Worm (Caenorhabditis elegans) whole organism, L3 larva: ENCODE measurements around the gene cdk-12.

Experiments
- aly-2 ChIP-seq: fragments of 150-350 bp; optimal IDR thresholded peaks from 2 replicates; lab custom pipeline; 2014; ENCODE audit warnings: missing biosample characterization, missing genetic modification characterization
- ama-1 ChIP-seq: fragments of 150-350 bp; optimal IDR thresholded peaks from 2 replicates; lab custom pipeline; 2018
- ceh-16 ChIP-seq: sonication (generic microtip); optimal IDR thresholded peaks from 2 replicates; lab custom pipeline; 2017; ENCODE audit warnings: missing biosample characterization, missing genetic modification characterization
- ceh-28 ChIP-seq: fragments of 150-350 bp; optimal IDR thresholded peaks from 2 replicates; lab custom pipeline; 2014; ENCODE audit warnings: missing biosample characterization, missing genetic modification reagents, missing genetic modification characterization
- ceh-82 ChIP-seq: fragments of 150-350 bp; optimal IDR thresholded peaks from 2 replicates; lab custom pipeline; 2014; ENCODE audit warnings: missing biosample characterization, missing genetic modification characterization
- ceh-9 ChIP-seq: sonication (generic microtip); optimal IDR thresholded peaks from 2 replicates; lab custom pipeline; 2018; ENCODE audit warnings: missing biosample characterization, missing genetic modification characterization
- daf-12 ChIP-seq: fragments of 150-350 bp; optimal IDR thresholded peaks from 2 replicates; lab custom pipeline; 2014; ENCODE audit warnings: missing biosample characterization, missing genetic modification reagents, missing genetic modification characterization
- egl-27 ChIP-seq: sonication (generic microtip); optimal IDR thresholded peaks from 4 replicates; lab custom pipeline; 2017; ENCODE audit warnings: missing biosample characterization, missing genetic modification reagents, missing genetic modification characterization
- elt-1 ChIP-seq: fragments of 150-350 bp; optimal IDR thresholded peaks from 2 replicates; lab custom pipeline; 2014; ENCODE audit warnings: missing biosample characterization, missing genetic modification characterization
- elt-2 ChIP-seq: sonication (generic microtip); optimal IDR thresholded peaks from 2 replicates; lab custom pipeline; 2016; ENCODE audit warnings: missing genetic modification reagents, mild to moderate bottlenecking, missing genetic modification characterization, missing compliant biosample characterization
- fkh-2 ChIP-seq: fragments of 150-350 bp; optimal IDR thresholded peaks from 2 replicates; lab custom pipeline; 2014; ENCODE audit warnings: missing biosample characterization, missing genetic modification reagents, missing genetic modification characterization
- hmg-11 ChIP-seq: sonication (generic microtip); optimal IDR thresholded peaks from 2 replicates; lab custom pipeline; 2016; ENCODE audit warnings: missing genetic modification characterization, missing compliant biosample characterization
- lin-15B ChIP-seq: fragments of 150-350 bp; optimal IDR thresholded peaks from 2 replicates; lab custom pipeline; 2014; ENCODE audit warnings: missing biosample characterization, missing genetic modification characterization
- lin-39 ChIP-seq: fragments of 150-350 bp; optimal IDR thresholded peaks from 2 replicates; lab custom pipeline; 2018; ENCODE audit warnings: missing biosample characterization, missing genetic modification reagents, missing genetic modification characterization
- lsy-12 ChIP-seq: sonication (generic microtip); optimal IDR thresholded peaks from 2 replicates; lab custom pipeline; 2016; ENCODE audit warnings: mild to moderate bottlenecking, missing genetic modification characterization, missing compliant biosample characterization
- mml-1 ChIP-seq: fragments of 150-350 bp; sonication (generic microtip); optimal IDR thresholded peaks from 3 replicates; lab custom pipeline; 2014; ENCODE audit warnings: missing biosample characterization, missing genetic modification characterization
- nfya-1 ChIP-seq: sonication (generic microtip); optimal IDR thresholded peaks from 2 replicates; lab custom pipeline; 2017; ENCODE audit warnings: missing genetic modification characterization, mild to moderate bottlenecking, missing compliant biosample characterization, antibody characterized with exemption, moderate library complexity; ENCODE audit not compliant: insufficient read depth
- nhr-11 ChIP-seq: fragments of 150-350 bp; optimal IDR thresholded peaks from 2 replicates; lab custom pipeline; 2014; ENCODE audit warnings: missing biosample characterization, missing genetic modification characterization
- nhr-23 ChIP-seq: fragments of 150-350 bp; optimal IDR thresholded peaks from 2 replicates; lab custom pipeline; 2014; ENCODE audit warnings: missing biosample characterization, missing genetic modification reagents, missing genetic modification characterization
- nhr-237 ChIP-seq: fragments of 150-350 bp; optimal IDR thresholded peaks from 2 replicates; lab custom pipeline; 2014; ENCODE audit warnings: missing biosample characterization, missing genetic modification characterization
- nhr-25 ChIP-seq: sonication (generic microtip); optimal IDR thresholded peaks from 2 replicates; lab custom pipeline; 2017; ENCODE audit warnings: missing biosample characterization, missing genetic modification characterization
- nhr-28 ChIP-seq: fragments of 150-350 bp; optimal IDR thresholded peaks from 2 replicates; lab custom pipeline; 2014; ENCODE audit warnings: missing biosample characterization, missing genetic modification characterization
- nhr-43 ChIP-seq: sonication (generic microtip); optimal IDR thresholded peaks from 2 replicates; lab custom pipeline; 2016; ENCODE audit warnings: mild to moderate bottlenecking, missing genetic modification characterization, missing compliant biosample characterization; ENCODE audit not compliant: poor library complexity, severe bottlenecking
- nhr-77 ChIP-seq: fragments of 150-350 bp; optimal IDR thresholded peaks from 2 replicates; lab custom pipeline; 2014; ENCODE audit warnings: missing biosample characterization, missing genetic modification characterization
- pha-4 ChIP-seq: fragments of 150-350 bp; optimal IDR thresholded peaks from 2 replicates; lab custom pipeline; 2014; ENCODE audit warnings: missing biosample characterization, missing genetic modification reagents, missing genetic modification characterization
- pqm-1 ChIP-seq: fragments of 150-350 bp; optimal IDR thresholded peaks from 2 replicates; lab custom pipeline; 2017; ENCODE audit warnings: missing biosample characterization, missing genetic modification characterization, inconsistent platforms
- sea-2 ChIP-seq: fragments of 150-350 bp; sonication (generic microtip); optimal IDR thresholded peaks from 4 replicates; lab custom pipeline; 2014; ENCODE audit warnings: missing biosample characterization, missing genetic modification reagents, missing genetic modification characterization
- skn-1 ChIP-seq: fragments of 150-350 bp; optimal IDR thresholded peaks from 2 replicates; lab custom pipeline; 2014; ENCODE audit warnings: missing biosample characterization, missing genetic modification characterization
- snpc-4 ChIP-seq: fragments of 150-350 bp; optimal IDR thresholded peaks from 2 replicates; lab custom pipeline; 2014; ENCODE audit warnings: missing biosample characterization, missing genetic modification characterization
- tbx-2 ChIP-seq: sonication (generic microtip); optimal IDR thresholded peaks from 2 replicates; lab custom pipeline; 2016; ENCODE audit warnings: mild to moderate bottlenecking, missing genetic modification characterization, missing compliant biosample characterization
- unc-62 ChIP-seq: fragments of 150-350 bp; sonication (generic microtip); optimal IDR thresholded peaks from 4 replicates; lab custom pipeline; 2014; ENCODE audit warnings: missing biosample characterization, missing genetic modification reagents, missing genetic modification characterization
- ztf-11 ChIP-seq: fragments of 150-350 bp; optimal IDR thresholded peaks from 2 replicates; lab custom pipeline; 2014; ENCODE audit warnings: missing biosample characterization, missing genetic modification characterization
- ztf-4 ChIP-seq: fragments of 150-350 bp; optimal IDR thresholded peaks from 2 replicates; lab custom pipeline; 2014; ENCODE audit warnings: missing biosample characterization, missing genetic modification characterization

Gene cdk-12

DNA sequence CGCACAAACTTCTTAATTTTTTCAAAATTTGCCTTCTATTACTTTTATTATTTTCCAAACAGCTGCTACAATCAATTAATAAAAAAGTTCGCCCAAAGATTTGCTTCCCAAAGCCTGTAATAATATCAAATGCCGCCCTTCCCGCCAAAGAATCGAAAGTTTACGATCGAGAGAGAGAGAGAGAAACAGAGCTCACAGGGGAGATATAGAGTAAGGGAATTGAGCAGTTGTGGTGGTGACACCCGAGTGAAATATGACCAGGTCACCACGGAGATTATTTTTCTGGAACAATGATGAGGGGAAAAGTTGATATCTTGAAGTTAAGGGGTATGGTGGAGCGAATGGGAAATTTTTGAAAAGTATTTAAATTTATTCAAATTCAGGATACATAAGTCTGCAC, 27.1 kb downstream of the cdk-12 start:
- TF ChIP-seq skn-1 (tag; lab: Kevin White, UChicago) (no peak), lin-15B (tag; lab: Kevin White, UChicago) (no peak), elt-1 (tag; lab: Kevin White, UChicago) (no peak), nfya-1 (tag; lab: Kevin White, UChicago) (no peak), nhr-28 (no peak), mml-1 (tag; lab: Kevin White, UChicago) (no peak)

DNA sequence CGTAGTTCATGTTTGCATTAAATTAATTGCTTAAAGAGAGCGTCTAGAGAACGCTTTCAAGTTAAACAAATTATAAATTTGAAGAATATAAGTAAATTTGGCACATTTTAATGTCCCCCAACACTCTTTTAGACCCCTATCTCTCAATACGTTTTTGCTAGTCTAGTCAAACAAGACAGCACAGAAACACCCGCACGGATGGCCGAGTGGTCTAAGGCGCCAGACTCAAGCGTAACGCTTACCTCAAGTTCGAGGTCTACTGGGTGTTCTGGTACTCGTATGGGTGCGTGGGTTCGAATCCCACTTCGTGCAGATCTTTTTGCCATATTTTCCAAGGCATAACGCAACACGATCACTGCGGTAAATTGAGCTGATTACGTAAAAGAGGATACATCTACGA, 29.5 kb downstream of the cdk-12 start:
- TF ChIP-seq daf-12 (tag; lab: Kevin White, UChicago) (no peak), mml-1 (tag; lab: Kevin White, UChicago) (no peak), nhr-25 (tag; lab: Kevin White, UChicago) (peak; percentile 10), elt-2 (tag; lab: Kevin White, UChicago) (peak; percentile 24), nfya-1 (tag; lab: Kevin White, UChicago) (peak; percentile 31)

DNA sequence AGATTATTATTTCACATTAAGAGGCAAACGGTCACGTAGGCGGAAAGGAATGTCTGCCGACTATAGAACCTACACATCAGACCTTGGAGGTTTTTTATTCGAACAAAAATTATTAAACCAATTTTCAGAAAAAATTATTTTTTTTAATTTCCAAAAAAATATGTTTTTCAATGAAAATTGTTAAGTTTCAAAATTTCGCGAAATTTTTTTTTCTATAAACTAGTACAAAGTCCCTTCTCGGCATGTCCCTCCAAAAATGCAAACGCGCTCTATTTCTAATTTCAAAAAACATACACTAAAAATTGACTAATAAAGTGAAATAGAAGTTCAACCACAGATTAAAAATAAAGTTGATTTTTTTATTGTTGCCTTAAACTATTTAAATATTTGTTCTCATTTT, 32.2 kb downstream of the cdk-12 start, which contains the start of gene ckb-1:
Gene ckb-1, plus strand, starts transcription at position 301 of the 400 bp plus-strand sequence.
- TF ChIP-seq ztf-11 (no peak), nhr-28 (no peak), nhr-11 (tag; lab: Kevin White, UChicago) (no peak), pha-4 (tag; lab: Kevin White, UChicago) (peak; percentile 10), aly-2 (tag; lab: Kevin White, UChicago) (no peak), hmg-11 (tag; lab: Kevin White, UChicago) (peak; percentile 7), lin-39 (tag; lab: Kevin White, UChicago) (no peak), lin-15B (tag; lab: Kevin White, UChicago) (no peak), skn-1 (tag; lab: Kevin White, UChicago) (no peak), sea-2 (GFP tag; lab: Kevin White, UChicago) (no peak)

DNA sequence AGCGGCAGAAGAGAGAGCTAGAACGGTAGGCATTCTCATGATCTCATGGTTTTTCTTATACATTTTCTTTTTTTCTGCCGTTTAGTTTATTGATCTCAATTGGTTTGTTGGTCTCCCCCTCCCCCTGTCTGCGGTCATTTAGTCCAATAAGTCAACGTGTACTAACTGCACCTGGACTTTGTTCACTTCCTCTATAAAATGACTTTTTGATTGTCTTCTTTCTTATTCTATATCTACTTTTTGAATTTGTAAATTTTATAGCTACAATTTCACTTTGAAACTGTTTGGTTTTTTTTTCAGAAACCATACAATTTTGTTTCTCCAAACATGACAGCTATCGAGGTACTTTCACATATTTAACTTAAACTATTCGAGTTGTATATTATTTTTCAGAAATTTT, 34.9 kb downstream of the cdk-12 start, which contains the start of gene ckb-2:
Gene ckb-2, plus strand, starts transcription at position 301 of the 400 bp plus-strand sequence.
- no peak for TF ChIP-seq ceh-28
- TF ChIP-seq fkh-2 (tag; lab: Kevin White, UChicago): no peak
- no peak for TF ChIP-seq nhr-25 (tag; lab: Kevin White, UChicago)
- TF ChIP-seq pqm-1 (tag; lab: Kevin White, UChicago): no peak
- TF ChIP-seq ceh-9 (tag; lab: Kevin White, UChicago): no peak
- no peak for TF ChIP-seq aly-2 (tag; lab: Kevin White, UChicago)
- no peak for TF ChIP-seq hmg-11 (tag; lab: Kevin White, UChicago)
- TF ChIP-seq ceh-16 (tag; lab: Kevin White, UChicago): no peak
- no peak for TF ChIP-seq nhr-23 (tag; lab: Kevin White, UChicago)
- TF ChIP-seq unc-62 (GFP tag; lab: Kevin White, UChicago): no peak
- TF ChIP-seq egl-27: no peak
- no peak for TF ChIP-seq sea-2 (GFP tag; lab: Kevin White, UChicago)
- no peak for TF ChIP-seq lsy-12 (tag; lab: Kevin White, UChicago)
- TF ChIP-seq elt-2 (tag; lab: Kevin White, UChicago): no peak
- TF ChIP-seq nhr-237 (tag; lab: Kevin White, UChicago): no peak
- no peak for TF ChIP-seq nhr-77 (tag; lab: Kevin White, UChicago)
- TF ChIP-seq snpc-4 (tag; lab: Kevin White, UChicago): no peak

- TF ChIP-seq hmg-11 (tag; lab: Kevin White, UChicago) (peak; percentile 83), elt-2 (tag; lab: Kevin White, UChicago) (peak; percentile 34), ceh-28 (peak; percentile 23), nfya-1 (tag; lab: Kevin White, UChicago) (peak; percentile 40), tbx-2 (tag; lab: Kevin White, UChicago) (peak; percentile 44), nhr-25 (tag; lab: Kevin White, UChicago) (peak; percentile 49), nhr-43 (tag; lab: Kevin White, UChicago) (peak; percentile 17)
- TF ChIP-seq, all 47 proteins: peak for 7; not testable (repeated sequence) for 40
These were observed 36.6 kb downstream of the cdk-12 start for ce11 chrIII:4369381-4369809.

DNA sequence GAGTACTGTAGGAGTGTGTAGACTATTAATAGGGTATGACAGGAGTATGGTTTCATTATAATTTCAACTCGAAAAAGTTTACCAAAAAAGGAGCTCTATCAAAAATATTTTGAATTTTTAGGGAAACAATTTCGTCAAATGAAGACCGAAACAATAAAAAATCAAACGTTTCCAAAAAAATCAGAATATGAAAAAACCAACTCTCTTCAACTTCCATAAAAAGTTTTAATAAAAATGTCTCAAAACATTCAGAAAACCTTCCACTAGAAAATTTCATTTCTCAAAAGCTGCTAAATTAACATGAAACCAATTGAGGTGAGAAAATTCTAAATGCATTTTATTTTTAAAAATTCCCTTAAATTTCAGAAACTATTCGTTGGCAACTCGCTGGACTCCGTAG, 37.8 kb downstream of the cdk-12 start, which contains the start of gene ckb-3:
Gene ckb-3, plus strand, starts transcription at position 301 of the 400 bp plus-strand sequence.
- TF ChIP-seq elt-1 (tag; lab: Kevin White, UChicago): no peak
- TF ChIP-seq ztf-4 (tag; lab: Kevin White, UChicago): no peak
- TF ChIP-seq egl-27: no peak
- no peak for TF ChIP-seq nhr-25 (tag; lab: Kevin White, UChicago)
- TF ChIP-seq ama-1: no peak
- TF ChIP-seq ceh-82 (tag; lab: Kevin White, UChicago): no peak
- no peak for TF ChIP-seq ceh-9 (tag; lab: Kevin White, UChicago)
- TF ChIP-seq nhr-11 (tag; lab: Kevin White, UChicago): no peak
- TF ChIP-seq aly-2 (tag; lab: Kevin White, UChicago): no peak
- no peak for TF ChIP-seq unc-62 (GFP tag; lab: Kevin White, UChicago)
- TF ChIP-seq pqm-1 (tag; lab: Kevin White, UChicago): no peak
- TF ChIP-seq lin-39 (tag; lab: Kevin White, UChicago): no peak
- no peak for TF ChIP-seq mml-1 (tag; lab: Kevin White, UChicago)
- no peak for TF ChIP-seq nhr-77 (tag; lab: Kevin White, UChicago)
- TF ChIP-seq pha-4 (tag; lab: Kevin White, UChicago): no peak
- TF ChIP-seq ceh-28: no peak
- TF ChIP-seq, all 47 proteins: peak for 0
